Fruit fly (Drosophila melanogaster): ENCODE results near the gene FER.

Gene FER

DNA sequence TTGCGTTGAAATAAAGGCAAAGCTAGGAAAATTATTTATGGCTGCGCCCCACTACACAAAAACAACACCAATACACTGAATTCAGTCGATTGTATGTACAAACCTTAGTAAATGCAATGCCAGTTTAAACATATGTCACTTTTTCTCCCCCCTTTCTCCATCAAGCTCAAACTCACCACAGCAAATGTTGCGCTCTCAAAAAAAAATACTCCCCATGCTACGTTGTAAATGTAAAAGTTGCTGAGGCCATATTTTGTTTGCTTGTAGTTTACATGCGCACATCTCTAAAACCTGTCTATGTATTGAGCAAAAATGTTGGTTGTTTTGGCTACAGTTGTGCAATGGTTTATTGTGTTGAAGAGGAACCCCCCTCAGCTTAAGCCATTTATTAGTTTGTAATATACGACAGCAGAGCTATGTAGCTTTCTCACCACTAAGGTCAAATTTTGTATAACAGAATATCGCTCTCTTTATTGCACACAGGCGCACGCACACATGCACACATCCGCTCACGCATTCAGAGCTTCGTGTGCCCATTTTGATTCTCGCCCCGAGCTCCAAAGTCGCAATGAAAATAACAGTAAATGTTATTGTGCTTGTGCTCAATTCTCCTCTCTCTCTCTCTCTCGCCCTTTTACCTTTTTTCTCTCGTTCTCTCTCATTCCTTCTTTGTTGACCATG, 41.6 kb downstream of the FER start:
- no peak for TF ChIP-seq gl (tag; optimal IDR thresholded peaks at IDR 0.05)
- TF ChIP-seq EcR (GFP tag; optimal IDR thresholded peaks at IDR 0.05): peak; percentile 58

DNA sequence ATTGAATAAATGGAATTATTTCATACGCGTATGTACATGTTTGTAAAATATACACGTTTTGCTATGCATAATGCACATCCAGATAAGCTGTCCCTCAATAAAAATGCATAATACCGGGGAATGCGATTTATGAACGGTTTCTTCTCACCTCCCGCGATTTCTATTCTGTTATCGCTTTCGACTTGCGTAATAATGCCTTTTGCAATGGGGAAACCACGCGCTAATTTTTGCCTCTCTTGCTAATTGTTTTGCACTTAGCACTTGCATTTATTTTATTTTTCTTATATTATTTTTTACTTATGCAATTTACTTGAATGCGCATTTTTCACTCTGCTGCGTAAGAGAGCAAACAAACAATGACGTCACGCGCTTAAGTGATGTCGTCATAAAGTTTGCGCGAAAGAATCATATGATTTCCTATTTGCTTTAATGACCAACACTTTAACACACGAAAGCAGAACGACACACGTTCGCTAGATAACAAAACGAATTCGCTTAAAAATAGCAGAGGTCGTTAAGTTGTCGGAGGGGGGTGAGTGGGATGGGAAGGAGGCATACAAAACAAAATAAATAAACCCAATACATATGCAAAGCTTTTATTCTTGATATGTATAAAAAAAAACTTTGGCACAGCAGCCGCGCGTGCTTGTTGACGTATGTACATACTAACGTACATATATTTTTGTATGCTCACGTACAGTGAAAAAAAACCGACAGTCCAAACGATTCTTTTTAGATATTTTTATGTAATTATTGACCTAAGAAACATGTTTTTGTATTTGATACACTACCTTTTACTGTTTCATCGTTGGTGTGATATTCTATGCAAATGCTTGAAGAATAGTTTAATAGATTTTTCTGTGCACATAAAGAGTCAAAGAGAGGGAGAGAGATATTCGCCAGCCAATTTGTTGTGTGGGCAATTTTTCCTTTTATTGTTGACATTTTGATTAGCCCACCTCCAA, 42.6 kb downstream of the FER start:
- peak; percentile 33 for TF ChIP-seq CG15710 (tag; optimal IDR thresholded peaks at IDR 0.05)
- TF ChIP-seq Ets98B (GFP tag; IDR thresholded peaks at IDR 0.05): no peak
- TF ChIP-seq Snoo (tag; optimal IDR thresholded peaks at IDR 0.05): no peak
- TF ChIP-seq CG17806 (tag; optimal IDR thresholded peaks at IDR 0.05): peak; percentile 70
- peak; percentile 58 for TF ChIP-seq Pif1B (GFP tag; optimal IDR thresholded peaks at IDR 0.05)
- TF ChIP-seq CG13204 (GFP tag; optimal IDR thresholded peaks at IDR 0.05): no peak
- no peak for TF ChIP-seq EcR (GFP tag; optimal IDR thresholded peaks at IDR 0.05)
- TF ChIP-seq CG8301 (tag; optimal IDR thresholded peaks at IDR 0.05): peak; percentile 79
- TF ChIP-seq CG14655 (GFP tag; optimal IDR thresholded peaks at IDR 0.05): peak; percentile 76
- peak; percentile 64 for TF ChIP-seq CG9948 (tag; optimal IDR thresholded peaks at IDR 0.05)
- TF ChIP-seq CG34367 (tag; optimal IDR thresholded peaks at IDR 0.05): peak; percentile 18
- TF ChIP-seq CG8159 (tag; optimal IDR thresholded peaks at IDR 0.05): peak; percentile 70
- peak; percentile 53 for TF ChIP-seq Pif1A (GFP tag; optimal IDR thresholded peaks at IDR 0.05)
- no peak for TF ChIP-seq CG4496 (GFP tag; IDR thresholded peaks at IDR 0.05)
- no peak for TF ChIP-seq CG10348 (GFP tag; IDR thresholded peaks at IDR 0.05)
- peak; percentile 14 for TF ChIP-seq gl (tag; optimal IDR thresholded peaks at IDR 0.05)
- TF ChIP-seq CG32121 (GFP tag; IDR thresholded peaks at IDR 0.05): no peak
- TF ChIP-seq fd96Ca (GFP tag; IDR thresholded peaks at IDR 0.05): no peak
- TF ChIP-seq rn (GFP tag; IDR thresholded peaks at IDR 0.05): no peak
- peak; percentile 61 for TF ChIP-seq D1 (tag; optimal IDR thresholded peaks at IDR 0.05)
- no peak for TF ChIP-seq CG12605 (GFP tag; IDR thresholded peaks at IDR 0.05)

DNA sequence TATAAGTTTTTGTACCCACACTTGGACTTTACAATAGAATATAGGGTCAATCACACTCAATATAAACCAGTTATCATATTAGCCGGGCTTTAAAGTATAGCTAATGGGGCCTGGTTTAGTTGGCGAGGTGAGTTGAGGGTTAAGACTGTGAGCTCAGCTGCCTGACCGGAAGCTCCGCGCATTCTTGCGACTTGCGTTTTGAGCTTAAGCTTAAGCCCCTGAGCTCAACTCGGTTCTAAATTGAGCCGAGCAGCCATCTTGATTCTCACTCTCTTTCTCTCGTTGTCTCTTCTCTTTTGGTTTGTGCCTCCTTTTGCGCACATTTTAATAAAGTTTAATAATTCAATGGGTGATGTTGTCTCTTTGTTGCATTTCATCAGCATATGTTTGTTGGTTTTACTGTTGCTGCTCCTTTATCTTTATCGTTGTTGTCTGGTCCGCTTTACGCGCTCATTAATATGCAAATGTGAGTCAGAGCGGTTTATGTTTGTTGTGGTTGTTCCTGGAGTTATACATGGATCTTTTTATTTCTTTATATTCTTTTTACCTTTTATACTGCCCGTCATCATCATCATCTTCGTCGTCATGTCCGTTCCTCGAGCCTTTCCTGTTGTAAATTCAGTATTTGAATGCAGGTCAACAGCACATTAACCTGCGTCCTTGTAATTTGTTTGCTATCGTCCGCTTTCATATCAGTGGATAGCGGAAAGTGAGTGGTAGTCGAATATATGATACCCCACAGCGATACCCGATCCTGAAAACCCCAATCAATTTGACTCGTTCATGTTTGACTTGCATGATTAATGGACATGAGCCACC, 43.6 kb downstream of the FER start:
- TF ChIP-seq gl (tag; optimal IDR thresholded peaks at IDR 0.05) (no peak), EcR (GFP tag; optimal IDR thresholded peaks at IDR 0.05) (peak; percentile 88)

DNA sequence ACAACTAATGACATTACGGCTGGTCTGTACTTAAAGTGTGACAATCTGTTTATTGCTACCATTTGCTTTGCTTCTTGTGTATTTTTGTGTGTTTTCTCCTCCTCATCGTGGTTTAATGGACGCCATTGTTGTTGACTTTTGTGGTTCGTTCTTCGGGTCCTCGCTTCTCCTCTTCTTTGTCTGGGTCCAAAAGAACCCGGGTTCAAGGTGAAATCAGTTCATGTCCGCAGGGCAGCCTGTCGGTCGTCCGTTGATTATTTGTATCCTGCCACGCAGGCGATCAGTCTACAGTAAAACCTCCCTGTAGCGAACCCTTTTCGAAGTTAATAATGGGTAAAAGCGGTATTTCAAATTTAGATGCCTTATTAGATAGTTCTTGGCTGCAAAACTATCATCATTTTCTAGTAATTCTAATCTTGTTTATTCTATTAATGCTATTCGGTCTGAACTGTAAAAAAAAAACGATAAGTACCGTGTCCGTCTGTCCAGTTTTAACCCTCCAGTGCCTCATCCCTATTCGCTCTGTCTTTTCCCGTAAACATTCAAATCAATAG, 45.0 kb downstream of the FER start:
- no peak for TF ChIP-seq D1 (tag; optimal IDR thresholded peaks at IDR 0.05)
- TF ChIP-seq EcR (GFP tag; optimal IDR thresholded peaks at IDR 0.05): peak; percentile 75
- TF ChIP-seq CG10348 (GFP tag; IDR thresholded peaks at IDR 0.05): no peak
- no peak for TF ChIP-seq CG32121 (GFP tag; IDR thresholded peaks at IDR 0.05)
- TF ChIP-seq CG8159 (tag; optimal IDR thresholded peaks at IDR 0.05): peak; percentile 53
- no peak for TF ChIP-seq CG12605 (GFP tag; IDR thresholded peaks at IDR 0.05)
- no peak for TF ChIP-seq CG34367 (tag; optimal IDR thresholded peaks at IDR 0.05)
- no peak for TF ChIP-seq CG13204 (GFP tag; optimal IDR thresholded peaks at IDR 0.05)
- no peak for TF ChIP-seq gl (tag; optimal IDR thresholded peaks at IDR 0.05)
- TF ChIP-seq CG8301 (tag; optimal IDR thresholded peaks at IDR 0.05): no peak
- TF ChIP-seq Ets98B (GFP tag; IDR thresholded peaks at IDR 0.05): no peak
- no peak for TF ChIP-seq Snoo (tag; optimal IDR thresholded peaks at IDR 0.05)
- TF ChIP-seq CG9948 (tag; optimal IDR thresholded peaks at IDR 0.05): no peak
- no peak for TF ChIP-seq rn (GFP tag; IDR thresholded peaks at IDR 0.05)
- no peak for TF ChIP-seq fd96Ca (GFP tag; IDR thresholded peaks at IDR 0.05)
- TF ChIP-seq Pif1B (GFP tag; optimal IDR thresholded peaks at IDR 0.05): no peak
- no peak for TF ChIP-seq CG15710 (tag; optimal IDR thresholded peaks at IDR 0.05)
- TF ChIP-seq CG4496 (GFP tag; IDR thresholded peaks at IDR 0.05): no peak
- TF ChIP-seq Pif1A (GFP tag; optimal IDR thresholded peaks at IDR 0.05): no peak
- peak; percentile 13 for TF ChIP-seq CG17806 (tag; optimal IDR thresholded peaks at IDR 0.05)
- TF ChIP-seq CG14655 (GFP tag; optimal IDR thresholded peaks at IDR 0.05): no peak

- no peak for TF ChIP-seq CG9948 (tag; optimal IDR thresholded peaks at IDR 0.05)
- no peak for TF ChIP-seq CG14655 (GFP tag; optimal IDR thresholded peaks at IDR 0.05)
- no peak for TF ChIP-seq D1 (tag; optimal IDR thresholded peaks at IDR 0.05)
- no peak for TF ChIP-seq CG10348 (GFP tag; IDR thresholded peaks at IDR 0.05)
- no peak for TF ChIP-seq gl (tag; optimal IDR thresholded peaks at IDR 0.05)
- no peak for TF ChIP-seq CG8159 (tag; optimal IDR thresholded peaks at IDR 0.05)
- TF ChIP-seq CG8301 (tag; optimal IDR thresholded peaks at IDR 0.05): no peak
- TF ChIP-seq Pif1B (GFP tag; optimal IDR thresholded peaks at IDR 0.05): no peak
- TF ChIP-seq rn (GFP tag; IDR thresholded peaks at IDR 0.05): no peak
- TF ChIP-seq CG4496 (GFP tag; IDR thresholded peaks at IDR 0.05): no peak
- TF ChIP-seq CG32121 (GFP tag; IDR thresholded peaks at IDR 0.05): no peak
- 0 out of 2 replicates have a peak, but pooled peaks have one; percentile 5 for TF ChIP-seq CG12605 (GFP tag; IDR thresholded peaks at IDR 0.05)
- peak; percentile 72 for TF ChIP-seq EcR (GFP tag; optimal IDR thresholded peaks at IDR 0.05)
Measured at dm6 chr3R:9348379-9348721, 46.0 kb downstream of the FER start.

All from whole organism, pupa.